Fruit fly (Drosophila melanogaster) whole organism, embryonic: Measurements from ENCODE around the gene CG18480.

Source experiments
- CG11456 ChIP-seq: fragments of 200-800 bp; sonication (Bioruptor generic); IDR thresholded peaks from 3 replicates; pipeline ENCODE4 v1.3.6; 2022; ENCODE audit warnings: missing biosample characterization, missing genetic modification characterization
- CG12769 ChIP-seq: fragments of 200-800 bp; sonication (Bioruptor generic); optimal IDR thresholded peaks from 2 replicates; lab custom pipeline; 2019; ENCODE audit warnings: missing biosample characterization, mild to moderate bottlenecking, missing genetic modification characterization, moderate library complexity
- CG15073 ChIP-seq: fragments of 200-800 bp; sonication (Bioruptor generic); optimal IDR thresholded peaks from 2 replicates; lab custom pipeline; 2016; ENCODE audit warnings: missing biosample characterization, missing genetic modification characterization
- CG16815 ChIP-seq: fragments of 200-800 bp; sonication (Bioruptor generic); optimal IDR thresholded peaks from 3 replicates; lab custom pipeline; 2017; ENCODE audit warnings: missing biosample characterization, mild to moderate bottlenecking, missing genetic modification characterization
- CG3065 ChIP-seq: fragments of 200-800 bp; sonication (Bioruptor generic); optimal IDR thresholded peaks from 2 replicates; lab custom pipeline; 2016; ENCODE audit warnings: missing biosample characterization, missing genetic modification characterization
- CG31388 ChIP-seq: fragments of 200-800 bp; sonication (Bioruptor generic); optimal IDR thresholded peaks from 2 replicates; lab custom pipeline; 2016; ENCODE audit warnings: missing biosample characterization, missing genetic modification characterization
- CG34376 ChIP-seq: fragments of 200-800 bp; sonication (Bioruptor generic); optimal IDR thresholded peaks from 2 replicates; lab custom pipeline; 2018; ENCODE audit warnings: missing biosample characterization, mild to moderate bottlenecking, missing genetic modification characterization
- CG3995 ChIP-seq: fragments of 200-800 bp; sonication (Bioruptor generic); optimal IDR thresholded peaks from 3 replicates; lab custom pipeline; 2016; ENCODE audit warnings: missing biosample characterization, missing genetic modification characterization
- D ChIP-seq, 2 experiments: fragments of 200-800 bp in 1 of 2; fragments of >200 bp in 1 of 2; sonication (Bioruptor generic) in 1 of 2; optimal IDR thresholded peaks; 2 replicates in 1 of 2; 3 replicates in 1 of 2; lab custom pipeline; 2017; ENCODE audit warnings: mild to moderate bottlenecking in 1 of 2, missing biosample characterization in 1 of 2, missing genetic modification characterization in 1 of 2, missing genetic modification reagents in 1 of 2
- Ets65A ChIP-seq: fragments of 200-800 bp; sonication (Bioruptor generic); peaks from one replicate; lab custom pipeline; 2016; ENCODE audit warnings: missing biosample characterization, missing genetic modification characterization
- HmgZ ChIP-seq: fragments of 200-800 bp; sonication (Bioruptor generic); optimal IDR thresholded peaks from 2 replicates; lab custom pipeline; 2018; ENCODE audit warnings: missing biosample characterization, mild to moderate bottlenecking, missing genetic modification characterization
- Hr39 ChIP-seq: fragments of >200 bp; optimal IDR thresholded peaks from 2 replicates; lab custom pipeline; 2017
- Lhr ChIP-seq: fragments of 200-800 bp; sonication (Bioruptor generic); optimal IDR thresholded peaks from 3 replicates; lab custom pipeline; 2017; ENCODE audit warnings: mild to moderate bottlenecking, missing biosample characterization, missing genetic modification reagents, missing genetic modification characterization
- Lim3 ChIP-seq: fragments of 200-800 bp; sonication (Bioruptor generic); IDR thresholded peaks from 2 replicates; pipeline ENCODE4 v1.3.6; 2022; ENCODE audit warnings: missing biosample characterization, missing genetic modification characterization
- Pdp1 ChIP-seq, 2 experiments: fragments of 200-800 bp; sonication (Bioruptor generic); optimal IDR thresholded peaks; 3 replicates each; lab custom pipeline; 2016; ENCODE audit warnings: missing biosample characterization in 2 of 2, missing genetic modification characterization in 2 of 2, mild to moderate bottlenecking in 1 of 2, moderate library complexity in 1 of 2
- Rx ChIP-seq: fragments of 200-800 bp; sonication (Bioruptor generic); IDR thresholded peaks from 2 replicates; pipeline ENCODE4 v1.3.6; 2022; ENCODE audit warnings: missing biosample characterization, missing genetic modification characterization
- Sox100B ChIP-seq: fragments of 200-800 bp; sonication (Bioruptor generic); optimal IDR thresholded peaks from 3 replicates; lab custom pipeline; 2018; ENCODE audit warnings: missing biosample characterization, mild to moderate bottlenecking, missing genetic modification characterization
- Usf ChIP-seq: fragments of 200-800 bp; sonication (Bioruptor generic); optimal IDR thresholded peaks from 2 replicates; lab custom pipeline; 2017; ENCODE audit warnings: missing genotype, missing biosample characterization, missing genetic modification characterization
- Vsx1 ChIP-seq: fragments of 200-800 bp; sonication (Bioruptor generic); optimal IDR thresholded peaks from 2 replicates; lab custom pipeline; 2017; ENCODE audit warnings: missing biosample characterization, mild to moderate bottlenecking, missing genetic modification characterization, missing genetic modification reagents
- chn ChIP-seq: fragments of 200-800 bp; sonication (Bioruptor generic); optimal IDR thresholded peaks from 2 replicates; lab custom pipeline; 2016; ENCODE audit warnings: missing biosample characterization, missing genetic modification characterization
- cwo ChIP-seq: fragments of 200-800 bp; sonication (Bioruptor generic); optimal IDR thresholded peaks from 3 replicates; lab custom pipeline; 2017; ENCODE audit warnings: missing biosample characterization, missing genetic modification characterization, mild to moderate bottlenecking, moderate library complexity, missing genetic modification reagents
- exex ChIP-seq: fragments of 200-800 bp; sonication (Bioruptor generic); optimal IDR thresholded peaks from 4 replicates; lab custom pipeline; 2018; ENCODE audit warnings: missing biosample characterization, mild to moderate bottlenecking, missing genetic modification characterization, moderate library complexity
- eyg ChIP-seq: fragments of 200-800 bp; sonication (Bioruptor generic); optimal IDR thresholded peaks from 3 replicates; lab custom pipeline; 2016; ENCODE audit warnings: missing biosample characterization, missing genetic modification characterization
- grn ChIP-seq: fragments of 200-800 bp; sonication (Bioruptor generic); optimal IDR thresholded peaks from 3 replicates; lab custom pipeline; 2017; ENCODE audit warnings: missing biosample characterization, missing genetic modification characterization
- gro ChIP-seq: fragments of 200-800 bp; sonication (Bioruptor generic); optimal IDR thresholded peaks from 2 replicates; lab custom pipeline; 2016; ENCODE audit warnings: missing biosample characterization, missing genetic modification characterization
- kay ChIP-seq: fragments of 200-800 bp; sonication (Bioruptor generic); optimal IDR thresholded peaks from 2 replicates; lab custom pipeline; 2016; ENCODE audit warnings: missing biosample characterization, missing genetic modification characterization
- lab ChIP-seq: fragments of 200-800 bp; sonication (Bioruptor generic); optimal IDR thresholded peaks from 3 replicates; lab custom pipeline; 2017; ENCODE audit warnings: missing biosample characterization, missing genetic modification characterization, mild to moderate bottlenecking, moderate library complexity, missing genetic modification reagents
- mirr ChIP-seq: fragments of 200-800 bp; sonication (Bioruptor generic); optimal IDR thresholded peaks from 3 replicates; lab custom pipeline; 2018; ENCODE audit warnings: missing biosample characterization, mild to moderate bottlenecking, missing genetic modification characterization
- sd ChIP-seq: fragments of 200-800 bp; sonication (Bioruptor generic); optimal IDR thresholded peaks from 3 replicates; lab custom pipeline; 2018; ENCODE audit warnings: missing biosample characterization, mild to moderate bottlenecking, missing genetic modification characterization, moderate library complexity
- sens-2 ChIP-seq: fragments of 200-800 bp; sonication (Bioruptor generic); IDR thresholded peaks from 2 replicates; pipeline ENCODE4 v1.3.6; 2022; ENCODE audit warnings: missing biosample characterization, missing genetic modification characterization
- sqz ChIP-seq: fragments of 200-800 bp; sonication (Bioruptor generic); optimal IDR thresholded peaks from 3 replicates; lab custom pipeline; 2018; ENCODE audit warnings: missing biosample characterization, mild to moderate bottlenecking, missing genetic modification characterization
- stc ChIP-seq: fragments of 200-800 bp; sonication (Bioruptor generic); IDR thresholded peaks from 2 replicates; pipeline ENCODE4 v1.3.6; 2022; ENCODE audit warnings: missing biosample characterization, missing genetic modification characterization
- sug ChIP-seq: fragments of 200-800 bp; optimal IDR thresholded peaks from 2 replicates; lab custom pipeline; 2019; ENCODE audit warnings: missing biosample characterization, mild to moderate bottlenecking, missing genetic modification characterization, moderate library complexity

CG18480 gene

dm6 chr2L:15629596-15630168 lies at the start of gene CG18480 (continued):
- no peak for TF ChIP-seq Lim3 (GFP tag; lab: Robert Waterston, UW)
- TF ChIP-seq Usf, result no peak
- TF ChIP-seq CG11456 (GFP tag; lab: Robert Waterston, UW), result peak; percentile 73; the same call in 2 of the 3 replicates
- no peak for TF ChIP-seq D (optimal IDR thresholded peaks at IDR 0.05; lab: Kevin White, UChicago)
- TF ChIP-seq D (GFP tag; optimal IDR thresholded peaks at IDR 0.05; lab: Kevin White, UChicago), result no peak
- TF ChIP-seq chn (GFP tag; lab: Kevin White, UChicago), result peak; percentile 25
- peak; percentile 87 for TF ChIP-seq sqz (GFP tag; lab: Kevin White, UChicago)
- no peak for TF ChIP-seq Lhr (GFP tag; lab: Kevin White, UChicago)
- TF ChIP-seq, all 482 proteins: peak for 135

- TF ChIP-seq Vsx1 (GFP tag; lab: Kevin White, UChicago), result peak; percentile 69
- peak; percentile 72 for TF ChIP-seq CG3995 (GFP tag; lab: Kevin White, UChicago)
- peak; percentile 26 for TF ChIP-seq kay (GFP tag; lab: Kevin White, UChicago)
- TF ChIP-seq CG16815 (GFP tag; lab: Kevin White, UChicago), result no peak
Observed at dm6 chr2L:15609139-15609538, 20.7 kb upstream of the CG18480 start.

dm6 chr2L:15611669-15612308 lies 18.0 kb upstream of the CG18480 start, which contains the start of gene CG15255:
TSS of gene CG15255 (minus strand) at chr2L:15611719.
- TF ChIP-seq CG31388 (GFP tag; lab: Kevin White, UChicago) (no peak), eyg (GFP tag; lab: Kevin White, UChicago) (no peak), mirr (peak; percentile 86), stc (GFP tag; lab: Robert Waterston, UW) (no peak), Pdp1 (GFP tag; optimal IDR thresholded peaks at IDR 0.05; lab: Kevin White, UChicago) (peak in 1 of 2 experiments; percentile 90), Lim3 (GFP tag; lab: Robert Waterston, UW) (peak; percentile 24; the same call in 1 of the 2 replicates), CG34376 (GFP tag; lab: Kevin White, UChicago) (peak; percentile 67), CG12769 (tag; lab: Kevin White, UChicago) (no peak), Ets65A (peak; percentile 56), gro (peak; percentile 3), CG15073 (no peak), CG3065 (GFP tag; lab: Kevin White, UChicago) (no peak), sd (tag; lab: Kevin White, UChicago) (peak; percentile 62), Rx (GFP tag; lab: Robert Waterston, UW) (no peak), HmgZ (tag; lab: Kevin White, UChicago) (peak; percentile 30), Lhr (GFP tag; lab: Kevin White, UChicago) (no peak), Sox100B (no peak), cwo (GFP tag; lab: Kevin White, UChicago) (no peak), sug (tag; lab: Kevin White, UChicago) (peak; percentile 50), Hr39 (no peak), grn (GFP tag; lab: Kevin White, UChicago) (peak; percentile 69), lab (GFP tag; lab: Kevin White, UChicago) (peak; percentile 4), sens-2 (0 out of 2 replicates have a peak, but pooled peaks have one; percentile 37), exex (tag; lab: Kevin White, UChicago) (peak; percentile 100)
- TF ChIP-seq, all 482 proteins: peak for 13
